Fruit fly (Drosophila melanogaster) whole organism, prepupa: ENCODE results near the gene Rac2.

ENCODE experiments used
- Blimp-1 ChIP-seq: fragments of 200-800 bp; sonication (Bioruptor generic); optimal IDR thresholded peaks from 3 replicates; lab custom pipeline; 2017; ENCODE audit warnings: missing biosample characterization, missing genetic modification characterization, mild to moderate bottlenecking, moderate library complexity, missing genetic modification reagents
- CG11902 ChIP-seq: fragments of 200-800 bp; sonication (Bioruptor generic); optimal IDR thresholded peaks from 3 replicates; lab custom pipeline; 2016; ENCODE audit warnings: missing biosample characterization, missing genetic modification characterization
- CG1621 ChIP-seq: fragments of 200-800 bp; sonication (Bioruptor generic); optimal IDR thresholded peaks from 3 replicates; lab custom pipeline; 2018; ENCODE audit warnings: missing biosample characterization, mild to moderate bottlenecking, missing genetic modification characterization
- CG3919 ChIP-seq: fragments of 200-800 bp; sonication (Bioruptor generic); optimal IDR thresholded peaks from 3 replicates; lab custom pipeline; 2016; ENCODE audit warnings: missing biosample characterization, missing genetic modification characterization
- CG8632 ChIP-seq: fragments of 200-800 bp; sonication (Bioruptor generic); optimal IDR thresholded peaks from 3 replicates; lab custom pipeline; 2016; ENCODE audit warnings: missing biosample characterization, missing genetic modification characterization
- Hr38 ChIP-seq: sonication (Bioruptor generic); optimal IDR thresholded peaks from 2 replicates; lab custom pipeline; 2016; ENCODE audit warnings: missing biosample characterization, missing genetic modification characterization
- Hr39 ChIP-seq: fragments of 200-800 bp; sonication (Bioruptor generic); optimal IDR thresholded peaks from 2 replicates; lab custom pipeline; 2016; ENCODE audit warnings: missing biosample characterization, missing genetic modification characterization
- OdsH ChIP-seq: fragments of 200-800 bp; sonication (Bioruptor generic); optimal IDR thresholded peaks from 3 replicates; lab custom pipeline; 2016; ENCODE audit warnings: missing biosample characterization, missing genetic modification characterization
- fd59A ChIP-seq: fragments of 200-800 bp; sonication (Bioruptor generic); optimal IDR thresholded peaks from 2 replicates; lab custom pipeline; 2017; ENCODE audit warnings: missing biosample characterization, mild to moderate bottlenecking, missing genetic modification characterization, missing genetic modification reagents

DNA sequence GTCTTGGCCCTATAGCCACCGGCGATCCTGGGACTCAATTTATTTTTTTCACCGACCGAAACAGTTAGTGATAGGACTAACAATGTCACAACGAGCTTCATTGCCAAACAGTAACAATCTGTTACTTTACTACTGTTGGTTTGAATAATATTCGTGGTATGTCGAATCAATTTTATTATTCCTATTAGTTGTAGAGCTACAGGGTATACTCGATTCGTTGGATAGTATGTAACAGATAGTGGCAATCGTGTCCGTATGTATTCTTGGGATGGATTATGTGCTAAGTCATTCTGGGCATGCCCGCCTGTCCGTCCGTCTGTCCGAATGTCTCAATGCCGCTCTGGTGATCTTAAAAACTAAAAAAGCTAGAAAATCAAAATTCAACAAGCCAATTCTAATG, 4.3 kb upstream of the Rac2 start, which contains the start of gene sphinx1:
- TF ChIP-seq CG11902: no peak
- TF ChIP-seq CG1621 (tag; lab: Kevin White, UChicago): no peak
- no peak for TF ChIP-seq Blimp-1 (GFP tag; lab: Kevin White, UChicago)
- no peak for TF ChIP-seq Hr38 (GFP tag; lab: Kevin White, UChicago)
- no peak for TF ChIP-seq CG8632
- TF ChIP-seq fd59A (GFP tag; lab: Kevin White, UChicago): no peak
- no peak for TF ChIP-seq CG3919 (GFP tag; lab: Kevin White, UChicago)
- no peak for TF ChIP-seq Hr39 (GFP tag; lab: Kevin White, UChicago)
- no peak for TF ChIP-seq OdsH (GFP tag; lab: Kevin White, UChicago)
